Worm (Caenorhabditis elegans) whole organism, mixed stage, embryonic: ENCODE results near the gene T20D4.12.
"Not testable (repeated sequence)": the region's sequence is repeated elsewhere in the genome, so short reads cannot be mapped to it uniquely, and the experiment has no call there.

Experiments used
- blmp-1 ChIP-seq: fragments of 150-350 bp; optimal IDR thresholded peaks from 2 replicates; lab custom pipeline; 2014; ENCODE audit warnings: missing biosample characterization, missing genetic modification characterization
- ceh-83 ChIP-seq: fragments of 200-800 bp; sonication (Bioruptor generic); optimal IDR thresholded peaks from 2 replicates; lab custom pipeline; 2018; ENCODE audit warnings: mild to moderate bottlenecking, missing genetic modification characterization, missing compliant biosample characterization
- mab-5 ChIP-seq: fragments of 150-350 bp; optimal IDR thresholded peaks from 2 replicates; lab custom pipeline; 2014; ENCODE audit warnings: missing biosample characterization, missing genetic modification characterization
- nhr-28 ChIP-seq: fragments of 150-350 bp; optimal IDR thresholded peaks from 2 replicates; lab custom pipeline; 2014; ENCODE audit warnings: missing biosample characterization, missing genetic modification characterization
- sptf-1 ChIP-seq: sonication (generic microtip); optimal IDR thresholded peaks from 2 replicates; lab custom pipeline; 2017; ENCODE audit warnings: mild to moderate bottlenecking, missing genetic modification characterization, moderate library complexity, missing compliant biosample characterization
- ztf-11 ChIP-seq: fragments of 150-350 bp; optimal IDR thresholded peaks from 2 replicates; lab custom pipeline; 2014; ENCODE audit warnings: missing biosample characterization, missing genetic modification characterization

- TF ChIP-seq mab-5 (tag; lab: Kevin White, UChicago); ceh-83 (GFP tag; lab: Kevin White, UChicago); sptf-1; blmp-1 (tag; lab: Kevin White, UChicago); ztf-11; nhr-28 (tag; lab: Kevin White, UChicago): not testable (repeated sequence)
These were observed 3.1 kb downstream of the T20D4.12 start, which contains the start of gene T20D4.10 for ce11 chrV:3399952-3400351.
